Fruit fly (Drosophila melanogaster) whole organism, embryonic: ENCODE measurements around the gene Cpr67Fb.
A peak's percentile ranks its signal among the peaks of the same experiment; 100 is the strongest.

Experiments
- ATbp ChIP-seq: fragments of 200-800 bp; sonication (Bioruptor generic); optimal IDR thresholded peaks from 2 replicates; lab custom pipeline; 2017; ENCODE audit warnings: missing biosample characterization, mild to moderate bottlenecking, missing genetic modification characterization, missing genetic modification reagents
- Aef1 ChIP-seq: fragments of 200-800 bp; sonication (Bioruptor generic); IDR thresholded peaks from 3 replicates; pipeline ENCODE4 v1.3.6; 2022; ENCODE audit warnings: missing biosample characterization, missing genetic modification characterization
- Blimp-1 ChIP-seq: fragments of 200-800 bp; sonication (Bioruptor generic); optimal IDR thresholded peaks from 3 replicates; lab custom pipeline; 2018; ENCODE audit warnings: missing biosample characterization, missing genetic modification characterization, mild to moderate bottlenecking, moderate library complexity, missing genetic modification reagents
- BtbVII ChIP-seq: fragments of 200-800 bp; sonication (Bioruptor generic); optimal IDR thresholded peaks from 3 replicates; lab custom pipeline; 2017; ENCODE audit warnings: missing biosample characterization, mild to moderate bottlenecking, missing genetic modification characterization
- CG10959 ChIP-seq: fragments of 200-800 bp; sonication (Bioruptor generic); IDR thresholded peaks from 2 replicates; pipeline ENCODE4 v1.3.6; 2022; ENCODE audit warnings: missing biosample characterization, missing genetic modification characterization
- CG11398 ChIP-seq: fragments of 200-800 bp; sonication (Bioruptor generic); optimal IDR thresholded peaks from 2 replicates; lab custom pipeline; 2016; ENCODE audit warnings: missing biosample characterization, missing genetic modification characterization
- CG11696 ChIP-seq: fragments of 200-800 bp; sonication (Bioruptor generic); IDR thresholded peaks from 2 replicates; pipeline ENCODE4 v1.3.6; 2022; ENCODE audit warnings: missing biosample characterization, missing genetic modification characterization
- CG12104 ChIP-seq: fragments of 200-800 bp; sonication (Bioruptor generic); optimal IDR thresholded peaks from 3 replicates; lab custom pipeline; 2016; ENCODE audit warnings: missing biosample characterization, missing genetic modification characterization
- CG14014 ChIP-seq: fragments of 200-800 bp; sonication (Bioruptor generic); IDR thresholded peaks from 2 replicates; pipeline ENCODE4 v1.3.6; 2022; ENCODE audit warnings: missing biosample characterization, missing genetic modification characterization
- CG14667 ChIP-seq: fragments of 200-800 bp; sonication (Bioruptor generic); IDR thresholded peaks from 2 replicates; pipeline ENCODE4 v1.3.6; 2022; ENCODE audit warnings: missing biosample characterization, missing genetic modification characterization
- CG17912 ChIP-seq: fragments of 200-800 bp; sonication (Bioruptor generic); optimal IDR thresholded peaks from 2 replicates; lab custom pipeline; 2018; ENCODE audit warnings: missing biosample characterization, mild to moderate bottlenecking, missing genetic modification characterization
- CG2116 ChIP-seq: fragments of 200-800 bp; sonication (Bioruptor generic); optimal IDR thresholded peaks from 3 replicates; lab custom pipeline; 2018; ENCODE audit warnings: missing biosample characterization, mild to moderate bottlenecking, missing genetic modification characterization
- CG30020 ChIP-seq: fragments of 200-800 bp; optimal IDR thresholded peaks from 2 replicates; lab custom pipeline; 2019; ENCODE audit warnings: missing biosample characterization, mild to moderate bottlenecking, missing genetic modification characterization, moderate library complexity
- CG31441 ChIP-seq: fragments of 200-800 bp; sonication (Bioruptor generic); IDR thresholded peaks from 2 replicates; pipeline ENCODE4 v1.3.6; 2022; ENCODE audit warnings: missing biosample characterization, missing genetic modification characterization
- CG3995 ChIP-seq: fragments of 200-800 bp; sonication (Bioruptor generic); optimal IDR thresholded peaks from 3 replicates; lab custom pipeline; 2016; ENCODE audit warnings: missing biosample characterization, missing genetic modification characterization
- CG6175 ChIP-seq: fragments of 200-800 bp; sonication (Bioruptor generic); IDR thresholded peaks from 3 replicates; pipeline ENCODE4 v1.3.6; 2022; ENCODE audit warnings: missing biosample characterization, missing genetic modification characterization
- CG8359 ChIP-seq: fragments of 200-800 bp; sonication (Bioruptor generic); optimal IDR thresholded peaks from 2 replicates; lab custom pipeline; 2017; ENCODE audit warnings: missing biosample characterization, mild to moderate bottlenecking, missing genetic modification characterization, borderline replicate concordance
- Chrac-16 ChIP-seq: fragments of 200-800 bp; sonication (Bioruptor generic); optimal IDR thresholded peaks from 3 replicates; lab custom pipeline; 2016; ENCODE audit warnings: missing biosample characterization, missing genetic modification characterization
- CrebB ChIP-seq: fragments of 200-800 bp; sonication (Bioruptor generic); optimal IDR thresholded peaks from 3 replicates; lab custom pipeline; 2018; ENCODE audit warnings: missing biosample characterization, mild to moderate bottlenecking, missing genetic modification characterization
- Dek ChIP-seq: fragments of 200-800 bp; sonication (Bioruptor generic); optimal IDR thresholded peaks from 3 replicates; lab custom pipeline; 2019; ENCODE audit warnings: missing biosample characterization, mild to moderate bottlenecking, missing genetic modification characterization, moderate library complexity
- E2f2 ChIP-seq: fragments of 200-800 bp; sonication (Bioruptor generic); IDR thresholded peaks from 2 replicates; pipeline ENCODE4 v1.3.6; 2022; ENCODE audit warnings: missing biosample characterization, missing genetic modification characterization
- Ets65A ChIP-seq: fragments of 200-800 bp; sonication (Bioruptor generic); peaks from one replicate; lab custom pipeline; 2016; ENCODE audit warnings: missing biosample characterization, missing genetic modification characterization
- Hand ChIP-seq: fragments of 200-800 bp; sonication (Bioruptor generic); optimal IDR thresholded peaks from 2 replicates; lab custom pipeline; 2017; ENCODE audit warnings: mild to moderate bottlenecking, missing biosample characterization, missing genetic modification reagents, missing genetic modification characterization
- HmgZ ChIP-seq: fragments of 200-800 bp; sonication (Bioruptor generic); optimal IDR thresholded peaks from 2 replicates; lab custom pipeline; 2018; ENCODE audit warnings: missing biosample characterization, mild to moderate bottlenecking, missing genetic modification characterization
- Lhr ChIP-seq: fragments of 200-800 bp; sonication (Bioruptor generic); optimal IDR thresholded peaks from 3 replicates; lab custom pipeline; 2017; ENCODE audit warnings: mild to moderate bottlenecking, missing biosample characterization, missing genetic modification reagents, missing genetic modification characterization
- NFAT ChIP-seq: fragments of 200-800 bp; sonication (Bioruptor generic); IDR thresholded peaks from 2 replicates; pipeline ENCODE4 v1.3.6; 2022; ENCODE audit warnings: missing biosample characterization, missing genetic modification characterization
- Oli ChIP-seq: fragments of 200-800 bp; sonication (Bioruptor generic); optimal IDR thresholded peaks from 2 replicates; lab custom pipeline; 2018; ENCODE audit warnings: missing biosample characterization, mild to moderate bottlenecking, missing genetic modification characterization, moderate library complexity
- Stat92E ChIP-seq, 3 experiments: fragments of >200 bp in 2 of 3; fragments of 200-800 bp in 1 of 3; sonication (Bioruptor generic) in 1 of 3; optimal IDR thresholded peaks; 2 replicates each; lab custom pipeline; 2017 to 2019; ENCODE audit warnings: missing biosample characterization in 3 of 3, missing genetic modification characterization in 3 of 3, mild to moderate bottlenecking in 1 of 3, moderate library complexity in 1 of 3
- Trl ChIP-seq, 3 experiments: fragments of >200 bp in 2 of 3; fragments of 200-800 bp in 1 of 3; sonication (Bioruptor generic) in 1 of 3; optimal IDR thresholded peaks; 2 replicates in 1 of 3; 3 replicates in 2 of 3; lab custom pipeline; 2016 to 2017; ENCODE audit warnings: missing biosample characterization in 1 of 3, missing genetic modification characterization in 1 of 3
- Usf ChIP-seq: fragments of 200-800 bp; sonication (Bioruptor generic); optimal IDR thresholded peaks from 2 replicates; lab custom pipeline; 2017; ENCODE audit warnings: missing genotype, missing biosample characterization, missing genetic modification characterization
- cg ChIP-seq: fragments of 200-800 bp; sonication (Bioruptor generic); optimal IDR thresholded peaks from 3 replicates; lab custom pipeline; 2019; ENCODE audit warnings: missing biosample characterization, mild to moderate bottlenecking, missing genetic modification characterization, moderate library complexity
- chm ChIP-seq: fragments of 200-800 bp; sonication (Bioruptor generic); IDR thresholded peaks from 2 replicates; pipeline ENCODE4 v1.3.6; 2022; ENCODE audit warnings: missing biosample characterization, missing genetic modification characterization
- croc ChIP-seq: fragments of 200-800 bp; sonication (Bioruptor generic); conservative IDR thresholded peaks from 3 replicates; pipeline ENCODE4 v1.3.6; 2022; ENCODE audit warnings: missing biosample characterization, missing genetic modification characterization
- da ChIP-seq: fragments of 200-800 bp; sonication (Bioruptor generic); optimal IDR thresholded peaks from 2 replicates; lab custom pipeline; 2016; ENCODE audit warnings: missing biosample characterization, missing genetic modification characterization
- eve ChIP-seq, 2 experiments: fragments of >200 bp; optimal IDR thresholded peaks; 2 replicates each; lab custom pipeline; 2017; ENCODE audit warnings: missing biosample characterization in 2 of 2, missing genetic modification characterization in 2 of 2
- gcm ChIP-seq: fragments of 200-800 bp; sonication (Bioruptor generic); optimal IDR thresholded peaks from 2 replicates; lab custom pipeline; 2019; ENCODE audit warnings: missing biosample characterization, mild to moderate bottlenecking, missing genetic modification characterization, moderate library complexity
- hbn ChIP-seq: fragments of 200-800 bp; sonication (Bioruptor generic); IDR thresholded peaks from 2 replicates; pipeline ENCODE4 v1.3.6; 2022; ENCODE audit warnings: missing biosample characterization, missing genetic modification characterization; ENCODE audit not compliant: partially characterized antibody
- hth ChIP-seq: fragments of >200 bp; optimal IDR thresholded peaks from 2 replicates; lab custom pipeline; 2017; ENCODE audit warnings: inconsistent platforms
- lab ChIP-seq: fragments of 200-800 bp; sonication (Bioruptor generic); optimal IDR thresholded peaks from 3 replicates; lab custom pipeline; 2017; ENCODE audit warnings: missing biosample characterization, missing genetic modification characterization, mild to moderate bottlenecking, moderate library complexity, missing genetic modification reagents
- mld ChIP-seq: fragments of 200-800 bp; sonication (Bioruptor generic); IDR thresholded peaks from 3 replicates; pipeline ENCODE4 v1.3.6; 2022; ENCODE audit warnings: missing biosample characterization, missing genetic modification characterization; ENCODE audit not compliant: partially characterized antibody
- pum ChIP-seq: fragments of 200-800 bp; sonication (Bioruptor generic); optimal IDR thresholded peaks from 2 replicates; lab custom pipeline; 2016; ENCODE audit warnings: missing biosample characterization, missing genetic modification characterization
- sd ChIP-seq: fragments of 200-800 bp; sonication (Bioruptor generic); optimal IDR thresholded peaks from 3 replicates; lab custom pipeline; 2018; ENCODE audit warnings: missing biosample characterization, mild to moderate bottlenecking, missing genetic modification characterization, moderate library complexity
- sim ChIP-seq: fragments of 200-800 bp; sonication (Bioruptor generic); IDR thresholded peaks from 2 replicates; pipeline ENCODE4 v1.3.6; 2022; ENCODE audit warnings: missing biosample characterization, missing genetic modification characterization
- tap ChIP-seq: fragments of 200-800 bp; optimal IDR thresholded peaks from 3 replicates; lab custom pipeline; 2019; ENCODE audit warnings: missing biosample characterization, mild to moderate bottlenecking, missing genetic modification characterization, moderate library complexity
- tio ChIP-seq: fragments of 200-800 bp; sonication (Bioruptor generic); optimal IDR thresholded peaks from 2 replicates; lab custom pipeline; 2017; ENCODE audit warnings: missing biosample characterization, missing genetic modification characterization, inconsistent platforms
- tna ChIP-seq: fragments of 200-800 bp; sonication (Bioruptor generic); IDR thresholded peaks from 2 replicates; pipeline ENCODE4 v1.3.6; 2022; ENCODE audit warnings: missing biosample characterization, missing genetic modification characterization; ENCODE audit not compliant: partially characterized antibody
- twi ChIP-seq: fragments of 200-800 bp; optimal IDR thresholded peaks from 2 replicates; lab custom pipeline; 2019; ENCODE audit warnings: missing biosample characterization, mild to moderate bottlenecking, missing genetic modification characterization, moderate library complexity
- usp ChIP-seq: fragments of >200 bp; optimal IDR thresholded peaks from 2 replicates; lab custom pipeline; 2017; ENCODE audit warnings: missing biosample characterization, missing genetic modification characterization
- wdn ChIP-seq: fragments of 200-800 bp; sonication (Bioruptor generic); IDR thresholded peaks from 2 replicates; pipeline ENCODE4 v1.3.6; 2022; ENCODE audit warnings: missing biosample characterization, missing genetic modification characterization

Gene Cpr67Fb

dm6 chr3L:10847790-10848492, 46.0 kb upstream of the Cpr67Fb start (continued):
- TF ChIP-seq croc (GFP tag; lab: Robert Waterston, UW) (no peak), CG30020 (tag; lab: Kevin White, UChicago) (no peak), Dek (tag; lab: Kevin White, UChicago) (no peak), tna (0 out of 2 replicates have a peak, but pooled peaks have one; percentile 33), CG6175 (GFP tag; lab: Robert Waterston, UW) (no peak), Chrac-16 (GFP tag; lab: Kevin White, UChicago) (peak; percentile 37), mld (GFP tag; lab: Robert Waterston, UW) (no peak), NFAT (GFP tag; lab: Robert Waterston, UW) (0 out of 2 replicates have a peak, but pooled peaks have one; percentile 20), lab (GFP tag; lab: Kevin White, UChicago) (no peak), CG14667 (GFP tag; lab: Robert Waterston, UW) (no peak), CG8359 (GFP tag; lab: Kevin White, UChicago) (peak; percentile 56), CG12104 (no peak), Stat92E (GFP tag; optimal IDR thresholded peaks at IDR 0.05; lab: Kevin White, UChicago) (no peak), sd (tag; lab: Kevin White, UChicago) (no peak), CG11398 (GFP tag; lab: Kevin White, UChicago) (no peak), twi (peak; percentile 10), usp (no peak), Lhr (GFP tag; lab: Kevin White, UChicago) (no peak), Usf (GFP tag; lab: Kevin White, UChicago) (peak; percentile 43), CrebB (tag; lab: Kevin White, UChicago) (no peak), Hand (GFP tag; lab: Kevin White, UChicago) (no peak), E2f2 (GFP tag; lab: Robert Waterston, UW) (no peak), Aef1 (GFP tag; lab: Robert Waterston, UW) (no peak), eve (GFP tag; optimal IDR thresholded peaks at IDR 0.05; lab: Kevin White, UChicago) (no peak), Ets65A (GFP tag; lab: Kevin White, UChicago) (peak; percentile 57), Trl (optimal IDR thresholded peaks at IDR 0.05; lab: Kevin White, UChicago) (no peak), Trl (GFP tag; optimal IDR thresholded peaks at IDR 0.05; lab: Kevin White, UChicago) (no peak), sim (no peak), hth (lab: Kevin White, UChicago) (no peak), cg (GFP tag; lab: Kevin White, UChicago) (no peak), tap (tag; lab: Kevin White, UChicago) (no peak), ATbp (GFP tag; lab: Kevin White, UChicago) (no peak), HmgZ (tag; lab: Kevin White, UChicago) (no peak), CG11696 (no peak), CG10959 (GFP tag; lab: Robert Waterston, UW) (peak; percentile 71), CG17912 (GFP tag; lab: Kevin White, UChicago) (no peak), da (no peak), Oli (tag; lab: Kevin White, UChicago) (peak; percentile 53), CG14014 (GFP tag; lab: Robert Waterston, UW) (no peak), CG31441 (GFP tag; lab: Robert Waterston, UW) (peak; percentile 53), BtbVII (no peak), pum (GFP tag; lab: Kevin White, UChicago) (no peak), CG3995 (GFP tag; lab: Kevin White, UChicago) (no peak), tio (GFP tag; lab: Kevin White, UChicago) (peak; percentile 39), hbn (GFP tag; lab: Robert Waterston, UW) (no peak), CG2116 (GFP tag; lab: Kevin White, UChicago) (no peak), Blimp-1 (GFP tag; lab: Kevin White, UChicago) (peak; percentile 26), gcm (GFP tag; lab: Kevin White, UChicago) (peak; percentile 37), chm (no peak), wdn (GFP tag; lab: Robert Waterston, UW) (no peak)
